Worm (Caenorhabditis elegans) whole organism, young adult: ENCODE data around the gene T14G10.8.

Experiments
- B0261.1 ChIP-seq: sonication (generic microtip); optimal IDR thresholded peaks from 2 replicates; lab custom pipeline; 2016; ENCODE audit warnings: mild to moderate bottlenecking, missing genetic modification characterization, moderate library complexity, missing compliant biosample characterization
- D2030.7 ChIP-seq: fragments of 200-800 bp; sonication (Bioruptor generic); IDR thresholded peaks from 2 replicates; pipeline ENCODE4 v1.3.6; 2022; ENCODE audit warnings: missing genetic modification reagents, missing genetic modification characterization, missing compliant biosample characterization
- F10E7.11 ChIP-seq: sonication (generic microtip); optimal IDR thresholded peaks from 2 replicates; lab custom pipeline; 2017; ENCODE audit warnings: mild to moderate bottlenecking, missing genetic modification characterization, moderate library complexity, missing compliant biosample characterization
- F33H1.4 ChIP-seq: fragments of 200-800 bp; sonication (Bioruptor generic); IDR thresholded peaks from 2 replicates; pipeline ENCODE4 v1.3.6; 2022; ENCODE audit warnings: missing genetic modification reagents, missing genetic modification characterization, missing compliant biosample characterization
- F37B4.10 ChIP-seq: fragments of 200-800 bp; sonication (Bioruptor generic); IDR thresholded peaks from 2 replicates; pipeline ENCODE4 v1.3.6; 2022; ENCODE audit warnings: missing genetic modification characterization, missing compliant biosample characterization
- T26A5.8 ChIP-seq: sonication (generic microtip); optimal IDR thresholded peaks from 2 replicates; lab custom pipeline; 2016; ENCODE audit warnings: missing genetic modification characterization, missing compliant biosample characterization
- Y53G8AR.9 ChIP-seq: fragments of 200-800 bp; sonication (Bioruptor generic); conservative IDR thresholded peaks from 2 replicates; pipeline ENCODE4 v1.3.6; 2022; ENCODE audit warnings: missing genetic modification reagents, missing genetic modification characterization, missing compliant biosample characterization
- Y56A3A.18 ChIP-seq: fragments of 200-800 bp; sonication (Bioruptor generic); IDR thresholded peaks from 2 replicates; pipeline ENCODE4 v1.3.6; 2022; ENCODE audit warnings: missing genetic modification reagents, missing genetic modification characterization, missing compliant biosample characterization
- Y79H2A.3 ChIP-seq: fragments of 200-800 bp; sonication (Bioruptor generic); conservative IDR thresholded peaks from 2 replicates; pipeline ENCODE4 v1.3.6; 2022; ENCODE audit warnings: missing genetic modification reagents, missing genetic modification characterization, missing compliant biosample characterization
- aptf-3 ChIP-seq: fragments of 200-800 bp; sonication (Bioruptor generic); IDR thresholded peaks from 2 replicates; pipeline ENCODE4 v1.3.6; 2022; ENCODE audit warnings: missing genetic modification characterization, missing compliant biosample characterization
- cebp-1 ChIP-seq, 2 experiments: fragments of 200-800 bp in 1 of 2; sonication (Bioruptor generic) in 1 of 2; sonication (generic microtip) in 1 of 2; IDR thresholded peaks in 1 of 2; optimal IDR thresholded peaks in 1 of 2; 2 replicates each; pipeline versions ENCODE4 v1.3.6 to Lab custom; 2017 to 2022; ENCODE audit warnings: missing compliant biosample characterization in 2 of 2, missing genetic modification characterization in 2 of 2, mild to moderate bottlenecking in 1 of 2, missing genetic modification reagents in 1 of 2, moderate library complexity in 1 of 2
- ceh-58 ChIP-seq: fragments of 200-800 bp; sonication (Bioruptor generic); IDR thresholded peaks from 2 replicates; pipeline ENCODE4 v1.3.6; 2022; ENCODE audit warnings: missing genetic modification characterization, missing compliant biosample characterization
- chd-7 ChIP-seq: sonication (generic microtip); optimal IDR thresholded peaks from 2 replicates; lab custom pipeline; 2016; ENCODE audit warnings: mild to moderate bottlenecking, missing genetic modification characterization, moderate library complexity, missing compliant biosample characterization
- die-1 ChIP-seq: sonication (generic microtip); optimal IDR thresholded peaks from 2 replicates; lab custom pipeline; 2016; ENCODE audit warnings: missing genotype, mild to moderate bottlenecking, missing genetic modification characterization, missing compliant biosample characterization
- dox-1 ChIP-seq: fragments of 200-800 bp; sonication (Bioruptor generic); IDR thresholded peaks from 2 replicates; pipeline ENCODE4 v1.3.6; 2022; ENCODE audit warnings: missing genetic modification reagents, missing genetic modification characterization, missing compliant biosample characterization
- egl-18 ChIP-seq: fragments of 200-800 bp; sonication (Bioruptor generic); IDR thresholded peaks from 2 replicates; pipeline ENCODE4 v1.3.6; 2022; ENCODE audit warnings: missing genetic modification reagents, missing genetic modification characterization, missing compliant biosample characterization
- him-1 ChIP-seq: sonication (generic microtip); optimal IDR thresholded peaks from 2 replicates; lab custom pipeline; 2016; ENCODE audit warnings: missing genotype, missing genetic modification reagents, missing genetic modification characterization, missing compliant biosample characterization
- hlh-26 ChIP-seq: fragments of 200-800 bp; sonication (Bioruptor generic); conservative IDR thresholded peaks from 2 replicates; pipeline ENCODE4 v1.3.6; 2022; ENCODE audit warnings: missing genetic modification reagents, missing genetic modification characterization, missing compliant biosample characterization
- hmg-1.2 ChIP-seq: fragments of 200-800 bp; sonication (Bioruptor generic); IDR thresholded peaks from 2 replicates; pipeline ENCODE4 v1.3.6; 2022; ENCODE audit warnings: missing genetic modification reagents, missing genetic modification characterization, missing compliant biosample characterization
- hmg-20 ChIP-seq: fragments of 200-800 bp; sonication (Bioruptor generic); IDR thresholded peaks from 2 replicates; pipeline ENCODE4 v1.3.6; 2022; ENCODE audit warnings: missing genetic modification reagents, missing genetic modification characterization, missing compliant biosample characterization
- hsf-1 ChIP-seq: fragments of 200-800 bp; sonication (Bioruptor generic); IDR thresholded peaks from 2 replicates; pipeline ENCODE4 v1.3.6; 2022; ENCODE audit warnings: missing genetic modification reagents, missing genetic modification characterization, missing compliant biosample characterization
- lin-35 ChIP-seq, 3 experiments: fragments of 150-350 bp in 2 of 3; sonication (generic microtip) in 1 of 3; optimal IDR thresholded peaks; 2 replicates each; lab custom pipeline; 2014 to 2018; ENCODE audit warnings: missing biosample characterization in 3 of 3, missing genetic modification characterization in 3 of 3, missing genetic modification reagents in 3 of 3
- lsl-1 ChIP-seq: fragments of 200-800 bp; sonication (Bioruptor generic); optimal IDR thresholded peaks from 2 replicates; lab custom pipeline; 2018; ENCODE audit warnings: mild to moderate bottlenecking, missing genetic modification characterization, moderate library complexity, missing compliant biosample characterization
- madf-6 ChIP-seq: fragments of 200-800 bp; sonication (Bioruptor generic); IDR thresholded peaks from 2 replicates; pipeline ENCODE4 v1.3.6; 2022; ENCODE audit warnings: missing genetic modification reagents, missing genetic modification characterization, missing compliant biosample characterization
- mcd-1 ChIP-seq: fragments of 200-800 bp; sonication (Bioruptor generic); IDR thresholded peaks from 2 replicates; pipeline ENCODE4 v1.3.6; 2022; ENCODE audit warnings: missing genetic modification reagents, missing genetic modification characterization, missing compliant biosample characterization
- mes-4 ChIP-seq: sonication (generic microtip); optimal IDR thresholded peaks from 2 replicates; lab custom pipeline; 2016; ENCODE audit warnings: missing genotype, missing genetic modification characterization, missing compliant biosample characterization
- mxl-1 ChIP-seq: sonication (generic microtip); optimal IDR thresholded peaks from 2 replicates; lab custom pipeline; 2016; ENCODE audit warnings: missing genetic modification characterization, missing compliant biosample characterization
- nfya-1 ChIP-seq: sonication (generic microtip); optimal IDR thresholded peaks from 2 replicates; lab custom pipeline; 2017; ENCODE audit warnings: antibody characterized with exemption, missing compliant biosample characterization, missing genetic modification characterization, borderline replicate concordance; ENCODE audit not compliant: insufficient read depth
- nfyb-1 ChIP-seq: fragments of 200-800 bp; sonication (Bioruptor generic); IDR thresholded peaks from 2 replicates; pipeline ENCODE4 v1.3.6; 2022; ENCODE audit warnings: missing genetic modification reagents, missing genetic modification characterization, missing compliant biosample characterization
- nhr-27 ChIP-seq: fragments of 200-800 bp; sonication (Bioruptor generic); optimal IDR thresholded peaks from 2 replicates; lab custom pipeline; 2018; ENCODE audit warnings: mild to moderate bottlenecking, missing genetic modification characterization, moderate library complexity, missing compliant biosample characterization
- nhr-80 ChIP-seq: sonication (generic microtip); optimal IDR thresholded peaks from 2 replicates; lab custom pipeline; 2016; ENCODE audit warnings: missing genetic modification characterization, missing compliant biosample characterization
- rcor-1 ChIP-seq: fragments of 200-800 bp; sonication (Bioruptor generic); IDR thresholded peaks from 2 replicates; pipeline ENCODE4 v1.3.6; 2022; ENCODE audit warnings: missing genetic modification reagents, missing genetic modification characterization, missing compliant biosample characterization
- rpc-1 ChIP-seq, 2 experiments: fragments of 150-350 bp in 1 of 2; sonication (generic microtip) in 1 of 2; optimal IDR thresholded peaks; 2 replicates each; lab custom pipeline; 2014 to 2018; ENCODE audit warnings: missing biosample characterization in 1 of 2, missing genetic modification characterization in 1 of 2, missing genetic modification reagents in 1 of 2, missing genotype in 1 of 2
- snpc-4 ChIP-seq, 5 experiments: fragments of 150-350 bp in 1 of 5; sonication (generic microtip) in 4 of 5; optimal IDR thresholded peaks; 2 replicates each; lab custom pipeline; 2014 to 2018; ENCODE audit warnings: missing genetic modification characterization in 5 of 5, missing biosample characterization in 3 of 5, antibody characterized with exemption in 2 of 5, mild to moderate bottlenecking in 2 of 5, missing compliant biosample characterization in 2 of 5, missing genotype in 2 of 5, moderate library complexity in 2 of 5, missing genetic modification reagents in 1 of 5
- sptf-2 ChIP-seq: fragments of 200-800 bp; sonication (Bioruptor generic); optimal IDR thresholded peaks from 2 replicates; lab custom pipeline; 2018; ENCODE audit warnings: mild to moderate bottlenecking, missing genetic modification characterization, missing compliant biosample characterization
- tbp1 ChIP-seq: fragments of 200-800 bp; sonication (Bioruptor generic); optimal IDR thresholded peaks from 2 replicates; lab custom pipeline; 2018; ENCODE audit warnings: mild to moderate bottlenecking, missing genetic modification characterization, missing compliant biosample characterization
- ztf-26 ChIP-seq: sonication (generic microtip); optimal IDR thresholded peaks from 2 replicates; lab custom pipeline; 2017; ENCODE audit warnings: missing genetic modification characterization, missing compliant biosample characterization

T14G10.8 gene

DNA sequence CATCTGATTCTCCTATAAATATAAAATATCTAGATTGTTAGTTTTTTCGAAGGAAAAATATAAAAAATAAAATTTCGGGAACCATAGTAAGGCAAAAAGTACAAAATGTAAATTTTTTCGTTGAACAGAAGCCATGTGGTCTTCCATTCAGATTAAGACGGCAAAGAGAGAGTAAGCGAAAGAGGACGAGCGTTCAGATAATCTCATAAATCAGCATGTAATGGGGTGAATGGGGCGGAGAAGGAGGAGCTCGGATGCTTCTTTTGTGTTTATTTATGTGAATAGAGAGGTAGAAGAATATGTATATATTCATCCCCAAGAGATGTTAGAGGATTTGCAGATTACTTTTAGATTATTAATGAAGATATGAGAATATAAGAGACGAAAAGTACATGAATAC, 27.5 kb upstream of the T14G10.8 start, which contains the start of gene pxf-1 (continued):
- TF ChIP-seq B0261.1 (tag; lab: Kevin White, UChicago) (no peak), chd-7 (no peak), hmg-20 (GFP tag; lab: Robert Waterston, UW) (no peak), lin-35 (GFP tag; optimal IDR thresholded peaks at IDR 0.05; lab: Kevin White, UChicago) (no peak), ztf-26 (tag; lab: Kevin White, UChicago) (no peak)

ce11 chrIV:10170808-10171207, 24.0 kb upstream of the T14G10.8 start:
- TF ChIP-seq mes-4 (tag; lab: Kevin White, UChicago) (no peak), nhr-27 (tag; lab: Kevin White, UChicago) (no peak), F10E7.11 (tag; lab: Kevin White, UChicago) (no peak), cebp-1 (GFP tag; IDR thresholded peaks at IDR 0.05; lab: Robert Waterston, UW) (no peak), cebp-1 (tag; optimal IDR thresholded peaks at IDR 0.05; lab: Kevin White, UChicago) (peak; percentile 52)

DNA sequence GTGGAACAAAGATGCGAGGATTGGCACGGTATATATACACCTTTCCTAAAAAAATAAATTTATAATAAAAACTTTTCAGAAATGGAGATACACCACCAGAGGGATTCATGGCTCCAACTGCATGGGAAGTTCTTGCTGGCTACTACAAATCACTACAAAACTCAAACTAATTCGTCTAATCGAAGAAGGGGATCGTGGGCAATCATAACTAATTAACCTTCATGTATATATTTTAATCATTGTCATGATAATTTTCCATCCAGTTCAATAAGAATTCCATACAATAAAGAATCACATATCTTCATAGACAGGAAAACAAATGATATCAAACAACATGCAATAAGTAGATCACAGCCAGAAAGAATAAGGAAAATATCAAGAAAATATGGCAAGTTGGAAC, 17.3 kb upstream of the T14G10.8 start:
- TF ChIP-seq snpc-4 (GFP tag; optimal IDR thresholded peaks at IDR 0.05; lab: Kevin White, UChicago) (no peak), snpc-4 (tag; optimal IDR thresholded peaks at IDR 0.05; lab: Kevin White, UChicago) (peak in 1 of 4 experiments; percentile 0), hlh-26 (no peak), hmg-1.2 (GFP tag; lab: Robert Waterston, UW) (peak; percentile 6; the same call in 1 of the 2 replicates), nfya-1 (tag; lab: Kevin White, UChicago) (no peak), Y56A3A.18 (GFP tag; lab: Robert Waterston, UW) (no peak), F33H1.4 (GFP tag; lab: Robert Waterston, UW) (no peak), madf-6 (GFP tag; lab: Robert Waterston, UW) (peak; percentile 27; the same call in 1 of the 2 replicates), lsl-1 (GFP tag; lab: Kevin White, UChicago) (no peak), tbp1 (GFP tag; lab: Kevin White, UChicago) (no peak), him-1 (tag; lab: Kevin White, UChicago) (peak; percentile 93), dox-1 (GFP tag; lab: Robert Waterston, UW) (no peak), F37B4.10 (GFP tag; lab: Robert Waterston, UW) (no peak)

DNA sequence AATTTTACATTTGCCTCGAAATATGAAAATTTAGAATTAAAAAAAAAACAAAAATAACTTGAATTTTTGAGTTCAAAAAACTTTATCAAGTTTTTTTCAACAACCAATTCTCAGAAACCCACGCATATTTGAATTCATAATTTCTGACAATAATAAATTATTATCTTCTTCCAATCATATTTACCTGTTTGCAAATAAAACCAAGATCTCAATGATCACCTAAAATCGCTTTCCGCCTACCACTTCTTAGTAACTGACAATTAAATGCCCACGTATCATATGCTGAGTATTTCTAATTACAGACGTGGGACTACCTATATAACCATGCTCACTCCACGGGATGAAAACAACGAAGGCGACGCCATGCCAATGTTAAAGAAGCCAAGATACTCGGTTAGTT, 14.9 kb upstream of the T14G10.8 start, which contains the start of gene pps-1:
TSS of gene pps-1 (plus strand) at position 301 of the 400 bp plus-strand sequence.
- no peak for TF ChIP-seq egl-18 (GFP tag; lab: Robert Waterston, UW)
- no peak for TF ChIP-seq B0261.1 (tag; lab: Kevin White, UChicago)
- no peak for TF ChIP-seq Y79H2A.3 (GFP tag; lab: Robert Waterston, UW)
- no peak for TF ChIP-seq sptf-2 (GFP tag; lab: Kevin White, UChicago)
- TF ChIP-seq ceh-58: no peak
- TF ChIP-seq T26A5.8: no peak
- no peak for TF ChIP-seq nfyb-1 (GFP tag; lab: Robert Waterston, UW)
- TF ChIP-seq aptf-3 (GFP tag; lab: Robert Waterston, UW): no peak
- no peak for TF ChIP-seq hsf-1 (GFP tag; lab: Robert Waterston, UW)
- no peak for TF ChIP-seq D2030.7
- TF ChIP-seq mxl-1 (tag; lab: Kevin White, UChicago): no peak
- no peak for TF ChIP-seq rpc-1 (optimal IDR thresholded peaks at IDR 0.05; lab: Kevin White, UChicago)
- no peak for TF ChIP-seq rpc-1 (tag; optimal IDR thresholded peaks at IDR 0.05; lab: Kevin White, UChicago)
- no peak for TF ChIP-seq mcd-1 (GFP tag; lab: Robert Waterston, UW)
- no peak for TF ChIP-seq nhr-80 (tag; lab: Kevin White, UChicago)
- TF ChIP-seq Y53G8AR.9 (GFP tag; lab: Robert Waterston, UW): no peak
- no peak for TF ChIP-seq Y56A3A.18 (GFP tag; lab: Robert Waterston, UW)
- no peak for TF ChIP-seq die-1 (tag; lab: Kevin White, UChicago)
- no peak for TF ChIP-seq rcor-1
